Worm (Caenorhabditis elegans) whole organism, late embryonic: ENCODE results near the gene C05E11.2.

Source experiments
- C08G9.2 ChIP-seq: sonication (generic microtip); optimal IDR thresholded peaks from 2 replicates; lab custom pipeline; 2016; ENCODE audit warnings: mild to moderate bottlenecking, missing genetic modification characterization, moderate library complexity, missing compliant biosample characterization
- F13H6.1 ChIP-seq: sonication (generic microtip); optimal IDR thresholded peaks from 2 replicates; lab custom pipeline; 2016; ENCODE audit warnings: missing genetic modification characterization, missing compliant biosample characterization
- K02D7.2 ChIP-seq: sonication (generic microtip); optimal IDR thresholded peaks from 2 replicates; lab custom pipeline; 2017; ENCODE audit warnings: mild to moderate bottlenecking, missing genetic modification characterization, missing compliant biosample characterization
- K09A11.1 ChIP-seq: sonication (generic microtip); optimal IDR thresholded peaks from 2 replicates; lab custom pipeline; 2017; ENCODE audit warnings: antibody characterized with exemption, mild to moderate bottlenecking, missing genetic modification characterization, missing compliant biosample characterization; ENCODE audit not compliant: insufficient read depth
- T23F11.4 ChIP-seq: fragments of 200-800 bp; sonication (Bioruptor generic); optimal IDR thresholded peaks from 2 replicates; lab custom pipeline; 2018; ENCODE audit warnings: mild to moderate bottlenecking, missing genetic modification characterization, missing compliant biosample characterization
- Y22D7AL.16 ChIP-seq: sonication (generic microtip); optimal IDR thresholded peaks from 2 replicates; lab custom pipeline; 2016; ENCODE audit warnings: missing genetic modification characterization, missing compliant biosample characterization
- ama-1 ChIP-seq: fragments of 150-350 bp; optimal IDR thresholded peaks from 2 replicates; lab custom pipeline; 2014
- ceh-14 ChIP-seq: sonication (generic microtip); optimal IDR thresholded peaks from 2 replicates; lab custom pipeline; 2016; ENCODE audit warnings: missing genotype, missing genetic modification characterization, missing compliant biosample characterization
- ceh-18 ChIP-seq: sonication (generic microtip); optimal IDR thresholded peaks from 2 replicates; lab custom pipeline; 2016; ENCODE audit warnings: missing genetic modification characterization, missing compliant biosample characterization
- ceh-19 ChIP-seq: fragments of 200-800 bp; sonication (Bioruptor generic); optimal IDR thresholded peaks from 2 replicates; lab custom pipeline; 2018; ENCODE audit warnings: mild to moderate bottlenecking, missing genetic modification characterization, missing compliant biosample characterization
- ceh-2 ChIP-seq: sonication (generic microtip); optimal IDR thresholded peaks from 2 replicates; lab custom pipeline; 2016; ENCODE audit warnings: missing genotype, missing genetic modification characterization, missing compliant biosample characterization
- ceh-24 ChIP-seq: sonication (generic microtip); optimal IDR thresholded peaks from 2 replicates; lab custom pipeline; 2016; ENCODE audit warnings: mild to moderate bottlenecking, missing genetic modification characterization, missing compliant biosample characterization
- ceh-31 ChIP-seq: sonication (generic microtip); optimal IDR thresholded peaks from 2 replicates; lab custom pipeline; 2016; ENCODE audit warnings: missing genetic modification characterization, missing compliant biosample characterization
- ceh-34 ChIP-seq: sonication (generic microtip); optimal IDR thresholded peaks from 2 replicates; lab custom pipeline; 2016; ENCODE audit warnings: mild to moderate bottlenecking, missing genetic modification characterization, missing compliant biosample characterization
- ceh-45 ChIP-seq: fragments of 200-800 bp; sonication (Bioruptor generic); IDR thresholded peaks from 2 replicates; pipeline ENCODE4 v1.3.6; 2022; ENCODE audit warnings: missing genetic modification reagents, missing genetic modification characterization, missing compliant biosample characterization
- che-1 ChIP-seq: sonication (generic microtip); optimal IDR thresholded peaks from 2 replicates; lab custom pipeline; 2016; ENCODE audit warnings: mild to moderate bottlenecking, missing genetic modification characterization, missing compliant biosample characterization
- dmd-4 ChIP-seq: sonication (generic microtip); optimal IDR thresholded peaks from 2 replicates; lab custom pipeline; 2016; ENCODE audit warnings: borderline replicate concordance, missing genetic modification characterization, missing compliant biosample characterization
- dve-1 ChIP-seq: sonication (generic microtip); optimal IDR thresholded peaks from 2 replicates; lab custom pipeline; 2017; ENCODE audit warnings: antibody characterized with exemption, mild to moderate bottlenecking, missing genetic modification characterization, missing compliant biosample characterization
- ets-4 ChIP-seq: sonication (generic microtip); optimal IDR thresholded peaks from 2 replicates; lab custom pipeline; 2016; ENCODE audit warnings: missing genetic modification characterization, missing compliant biosample characterization
- eyg-1 ChIP-seq: sonication (generic microtip); optimal IDR thresholded peaks from 2 replicates; lab custom pipeline; 2016; ENCODE audit warnings: missing genotype, missing genetic modification characterization, missing compliant biosample characterization
- fkh-6 ChIP-seq: sonication (generic microtip); optimal IDR thresholded peaks from 2 replicates; lab custom pipeline; 2016; ENCODE audit warnings: missing genetic modification characterization, missing compliant biosample characterization
- hlh-13 ChIP-seq: fragments of 200-800 bp; sonication (Bioruptor generic); optimal IDR thresholded peaks from 2 replicates; lab custom pipeline; 2018; ENCODE audit warnings: mild to moderate bottlenecking, missing genetic modification characterization, missing compliant biosample characterization
- hlh-15 ChIP-seq: sonication (generic microtip); optimal IDR thresholded peaks from 2 replicates; lab custom pipeline; 2016; ENCODE audit warnings: missing genetic modification characterization, missing compliant biosample characterization
- hlh-30 ChIP-seq: sonication (generic microtip); optimal IDR thresholded peaks from 2 replicates; lab custom pipeline; 2017; ENCODE audit warnings: antibody characterized with exemption, missing genetic modification characterization, missing compliant biosample characterization; ENCODE audit not compliant: insufficient read depth
- madf-2 ChIP-seq: sonication (generic microtip); optimal IDR thresholded peaks from 2 replicates; lab custom pipeline; 2017; ENCODE audit warnings: missing genetic modification characterization, missing compliant biosample characterization
- mec-3 ChIP-seq: sonication (generic microtip); optimal IDR thresholded peaks from 2 replicates; lab custom pipeline; 2016; ENCODE audit warnings: borderline replicate concordance, missing genetic modification characterization, missing compliant biosample characterization
- nhr-11 ChIP-seq: fragments of 150-350 bp; optimal IDR thresholded peaks from 2 replicates; lab custom pipeline; 2014; ENCODE audit warnings: missing biosample characterization, missing genetic modification characterization
- nhr-232 ChIP-seq: sonication (generic microtip); optimal IDR thresholded peaks from 2 replicates; lab custom pipeline; 2016; ENCODE audit warnings: missing genetic modification characterization, missing compliant biosample characterization
- npax-4 ChIP-seq: sonication (generic microtip); optimal IDR thresholded peaks from 2 replicates; lab custom pipeline; 2016; ENCODE audit warnings: missing genetic modification characterization, missing compliant biosample characterization
- pax-1 ChIP-seq: fragments of 150-350 bp; optimal IDR thresholded peaks from 2 replicates; lab custom pipeline; 2014; ENCODE audit warnings: missing biosample characterization, missing genetic modification characterization
- pha-2 ChIP-seq: sonication (generic microtip); optimal IDR thresholded peaks from 2 replicates; lab custom pipeline; 2017; ENCODE audit warnings: mild to moderate bottlenecking, missing genetic modification characterization, missing compliant biosample characterization
- pqm-1 ChIP-seq: sonication (generic microtip); optimal IDR thresholded peaks from 2 replicates; lab custom pipeline; 2016; ENCODE audit warnings: missing genetic modification characterization, missing compliant biosample characterization
- pros-1 ChIP-seq: fragments of 150-350 bp; optimal IDR thresholded peaks from 2 replicates; lab custom pipeline; 2014; ENCODE audit warnings: missing biosample characterization, missing genetic modification reagents, missing genetic modification characterization
- ref-2 ChIP-seq: sonication (generic microtip); optimal IDR thresholded peaks from 2 replicates; lab custom pipeline; 2016; ENCODE audit warnings: missing genetic modification characterization, missing compliant biosample characterization
- rnt-1 ChIP-seq: sonication (generic microtip); optimal IDR thresholded peaks from 2 replicates; lab custom pipeline; 2016; ENCODE audit warnings: missing genetic modification characterization, missing compliant biosample characterization
- sox-2 ChIP-seq: fragments of 200-800 bp; sonication (Bioruptor generic); IDR thresholded peaks from 2 replicates; pipeline ENCODE4 v1.3.6; 2022; ENCODE audit warnings: missing genetic modification reagents, missing genetic modification characterization, missing compliant biosample characterization
- sox-4 ChIP-seq: sonication (generic microtip); optimal IDR thresholded peaks from 2 replicates; lab custom pipeline; 2017; ENCODE audit warnings: mild to moderate bottlenecking, missing genetic modification characterization, inconsistent platforms, missing compliant biosample characterization
- syd-9 ChIP-seq: sonication (generic microtip); optimal IDR thresholded peaks from 2 replicates; lab custom pipeline; 2016; ENCODE audit warnings: mild to moderate bottlenecking, missing genetic modification characterization, moderate library complexity, missing compliant biosample characterization
- tbx-2 ChIP-seq: sonication (generic microtip); optimal IDR thresholded peaks from 2 replicates; lab custom pipeline; 2016; ENCODE audit warnings: missing genetic modification characterization, missing compliant biosample characterization
- ttx-3 ChIP-seq: sonication (generic microtip); optimal IDR thresholded peaks from 2 replicates; lab custom pipeline; 2016; ENCODE audit warnings: missing genetic modification reagents, missing genetic modification characterization, missing compliant biosample characterization
- unc-3 ChIP-seq, 2 experiments: fragments of 200-800 bp in 1 of 2; sonication (Bioruptor generic) in 1 of 2; sonication (generic microtip) in 1 of 2; conservative IDR thresholded peaks in 1 of 2; optimal IDR thresholded peaks in 1 of 2; 2 replicates each; pipeline versions ENCODE4 v1.3.6 to Lab custom; 2016 to 2022; ENCODE audit warnings: missing compliant biosample characterization in 2 of 2, missing genetic modification characterization in 2 of 2, missing genetic modification reagents in 1 of 2
- unc-42 ChIP-seq: sonication (generic microtip); optimal IDR thresholded peaks from 2 replicates; lab custom pipeline; 2016; ENCODE audit warnings: missing genotype, missing genetic modification characterization, missing compliant biosample characterization
- unc-55 ChIP-seq: sonication (generic microtip); optimal IDR thresholded peaks from 2 replicates; lab custom pipeline; 2017; ENCODE audit warnings: missing biosample characterization, missing genetic modification reagents, missing genetic modification characterization
- unc-86 ChIP-seq: sonication (generic microtip); optimal IDR thresholded peaks from 2 replicates; lab custom pipeline; 2016; ENCODE audit warnings: missing genetic modification characterization, missing compliant biosample characterization

The C05E11.2 gene

ce11 chrX:4616832-4617231 lies 30.1 kb downstream of the C05E11.2 start (continued):
- TF ChIP-seq sox-2 (GFP tag; lab: Robert Waterston, UW) (no peak), nhr-232 (tag; lab: Kevin White, UChicago) (peak; percentile 2), ama-1 (no peak), pros-1 (tag; lab: Kevin White, UChicago) (no peak), dve-1 (tag; lab: Kevin White, UChicago) (no peak), pax-1 (tag; lab: Kevin White, UChicago) (no peak), C08G9.2 (peak; percentile 38), T23F11.4 (GFP tag; lab: Kevin White, UChicago) (peak; percentile 41), ceh-34 (tag; lab: Kevin White, UChicago) (peak; percentile 81), rnt-1 (peak; percentile 60), unc-55 (GFP tag; lab: Kevin White, UChicago) (peak; percentile 54)

DNA sequence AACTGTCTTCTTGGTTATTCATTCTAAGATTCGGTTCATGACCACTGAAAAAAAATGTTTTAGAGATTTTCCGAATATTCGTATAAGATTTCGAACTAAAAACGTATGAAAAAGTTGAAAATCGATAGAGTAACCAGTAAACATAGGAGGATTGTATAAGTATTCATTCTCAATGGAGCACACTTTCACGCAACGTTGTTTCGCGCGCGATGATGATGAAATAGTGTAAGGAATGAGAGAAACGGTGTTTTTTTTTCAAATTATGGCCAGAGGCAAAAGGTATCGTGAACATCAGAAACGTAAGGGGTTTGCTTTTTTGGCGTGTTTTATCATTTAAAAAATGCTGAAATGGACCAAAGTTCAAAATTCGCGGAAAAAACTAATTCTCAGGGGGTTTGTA lies 32.9 kb downstream of the C05E11.2 start, which contains the start of gene pqn-65:
Gene pqn-65, minus strand, starts transcription at position 54 of the 400 bp plus-strand sequence.
- TF ChIP-seq ttx-3 (tag; lab: Kevin White, UChicago) (no peak), dmd-4 (tag; lab: Kevin White, UChicago) (no peak), ceh-24 (no peak), syd-9 (tag; lab: Kevin White, UChicago) (no peak), C08G9.2 (no peak), K02D7.2 (no peak), ceh-2 (tag; lab: Kevin White, UChicago) (no peak), pha-2 (tag; lab: Kevin White, UChicago) (no peak), unc-3 (GFP tag; conservative IDR thresholded peaks at IDR 0.05; lab: Robert Waterston, UW) (no peak), unc-3 (tag; optimal IDR thresholded peaks at IDR 0.05; lab: Kevin White, UChicago) (no peak)

DNA sequence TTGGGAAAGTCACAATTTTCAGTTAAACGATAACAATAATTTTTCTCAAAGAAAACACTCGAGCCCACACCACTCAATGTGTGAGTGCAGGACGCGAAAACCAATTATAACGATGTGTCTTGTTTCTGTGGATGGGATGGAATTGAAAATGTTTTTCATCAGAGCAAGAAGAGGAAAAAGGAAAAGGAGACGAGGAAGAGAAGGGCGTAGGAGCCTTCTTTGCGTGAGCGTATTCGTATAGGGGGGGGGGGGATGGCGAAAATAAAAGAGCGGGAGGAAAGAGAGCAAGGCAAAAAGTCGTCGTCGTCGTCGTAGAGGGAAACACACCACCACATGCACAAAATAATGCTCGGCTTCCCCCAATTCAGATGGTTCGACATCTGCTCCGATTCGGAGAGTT lies 33.3 kb downstream of the C05E11.2 start:
- TF ChIP-seq pros-1 (tag; lab: Kevin White, UChicago), result no peak
- peak; percentile 83 for TF ChIP-seq unc-42 (tag; lab: Kevin White, UChicago)
- TF ChIP-seq sox-4 (tag; lab: Kevin White, UChicago), result no peak
- no peak for TF ChIP-seq hlh-30 (tag; lab: Kevin White, UChicago)
- no peak for TF ChIP-seq Y22D7AL.16 (tag; lab: Kevin White, UChicago)
- peak; percentile 7 for TF ChIP-seq che-1 (tag; lab: Kevin White, UChicago)
- TF ChIP-seq mec-3 (tag; lab: Kevin White, UChicago), result no peak
- no peak for TF ChIP-seq nhr-11
- no peak for TF ChIP-seq nhr-232 (tag; lab: Kevin White, UChicago)
- TF ChIP-seq pha-2 (tag; lab: Kevin White, UChicago), result no peak
- no peak for TF ChIP-seq C08G9.2
- peak; percentile 27 for TF ChIP-seq ceh-34 (tag; lab: Kevin White, UChicago)
- TF ChIP-seq madf-2 (tag; lab: Kevin White, UChicago), result no peak
- no peak for TF ChIP-seq npax-4 (tag; lab: Kevin White, UChicago)
- no peak for TF ChIP-seq pqm-1
- peak; percentile 23 for TF ChIP-seq ceh-19
- no peak for TF ChIP-seq F13H6.1
- no peak for TF ChIP-seq ceh-45 (GFP tag; lab: Robert Waterston, UW)
- TF ChIP-seq eyg-1 (tag; lab: Kevin White, UChicago), result no peak
- TF ChIP-seq tbx-2, result no peak
- no peak for TF ChIP-seq hlh-15 (tag; lab: Kevin White, UChicago)
- TF ChIP-seq hlh-13 (GFP tag; lab: Kevin White, UChicago), result no peak
- no peak for TF ChIP-seq fkh-6
- no peak for TF ChIP-seq rnt-1
- no peak for TF ChIP-seq ets-4 (tag; lab: Kevin White, UChicago)
- TF ChIP-seq ref-2 (tag; lab: Kevin White, UChicago), result no peak
- TF ChIP-seq unc-86 (tag; lab: Kevin White, UChicago), result no peak
- TF ChIP-seq ceh-24, result no peak
- no peak for TF ChIP-seq ama-1
- TF ChIP-seq K09A11.1 (tag; lab: Kevin White, UChicago), result no peak
- peak; percentile 83 for TF ChIP-seq ceh-14
- peak; percentile 52 for TF ChIP-seq ceh-31 (tag; lab: Kevin White, UChicago)
- TF ChIP-seq ceh-18 (tag; lab: Kevin White, UChicago), result no peak
